Worm (Caenorhabditis elegans): Measurements from ENCODE around the gene nlp-22.

ce11 chrX:2316859-2317258 lies 25.0 kb downstream of the nlp-22 start:
- TF ChIP-seq D2030.7 (GFP tag; IDR thresholded peaks at IDR 0.05): no peak
- TF ChIP-seq ccch-3 (GFP tag; optimal IDR thresholded peaks at IDR 0.05): no peak
- no peak for TF ChIP-seq F57A8.1 (GFP tag; optimal IDR thresholded peaks at IDR 0.05)
- no peak for TF ChIP-seq Y53G8AR.9 (GFP tag; conservative IDR thresholded peaks at IDR 0.05)
- no peak for TF ChIP-seq ama-1 (optimal IDR thresholded peaks at IDR 0.05)
- TF ChIP-seq ama-1 (GFP tag; optimal IDR thresholded peaks at IDR 0.05): no peak
- no peak for TF ChIP-seq ztf-22 (GFP tag; optimal IDR thresholded peaks at IDR 0.05)
- TF ChIP-seq xnd-1 (tag; optimal IDR thresholded peaks at IDR 0.05): no peak
- no peak for TF ChIP-seq dpff-1 (tag; optimal IDR thresholded peaks at IDR 0.05)
- no peak for TF ChIP-seq unc-130 (GFP tag; optimal IDR thresholded peaks at IDR 0.05)
- no peak for TF ChIP-seq die-1 (tag; optimal IDR thresholded peaks at IDR 0.05)
- TF ChIP-seq pha-4 (tag; optimal IDR thresholded peaks at IDR 0.05): no peak
- TF ChIP-seq dpl-1 (GFP tag; optimal IDR thresholded peaks at IDR 0.05): no peak
- TF ChIP-seq tbp1 (GFP tag; optimal IDR thresholded peaks at IDR 0.05): no peak
- no peak for TF ChIP-seq lag-1 (GFP tag; IDR thresholded peaks at IDR 0.05)

Measured in whole organism, young adult.